Fruit fly (Drosophila melanogaster): ENCODE data around the gene c12.1.

The c12.1 gene

dm6 chrX:9319140-9319539, at the start of gene c12.1, which contains the start of gene c12.2:
TSS of gene c12.1 (minus strand) at chrX:9319223.
TSS of gene c12.2 (plus strand) at chrX:9319359.
- no peak for TF ChIP-seq Sin3A (optimal IDR thresholded peaks at IDR 0.05)
- no peak for TF ChIP-seq Myc (optimal IDR thresholded peaks at IDR 0.05)
- TF ChIP-seq insv (optimal IDR thresholded peaks at IDR 0.05): no peak

- TF ChIP-seq ttk (optimal IDR thresholded peaks at IDR 0.05): no peak
- TF ChIP-seq psq (optimal IDR thresholded peaks at IDR 0.05): no peak
- TF ChIP-seq h (optimal IDR thresholded peaks at IDR 0.05): no peak
- no peak for TF ChIP-seq Myc (optimal IDR thresholded peaks at IDR 0.05)
Measured at dm6 chrX:9355996-9356708, 37.1 kb upstream of the c12.1 start, which contains the start of the genes Zdhhc8 and BCL7-like. TSS of gene Zdhhc8 (minus strand) at chrX:9356227. TSS of gene BCL7-like (plus strand) at chrX:9356634.

- no peak for TF ChIP-seq insv (optimal IDR thresholded peaks at IDR 0.05)
- TF ChIP-seq psq (optimal IDR thresholded peaks at IDR 0.05): no peak
- no peak for TF ChIP-seq h (optimal IDR thresholded peaks at IDR 0.05)
- no peak for TF ChIP-seq ttk (optimal IDR thresholded peaks at IDR 0.05)
- TF ChIP-seq Sin3A (optimal IDR thresholded peaks at IDR 0.05): no peak
- no peak for TF ChIP-seq Myc (optimal IDR thresholded peaks at IDR 0.05)
Measured at dm6 chrX:9355193-9355995, 36.4 kb upstream of the c12.1 start.

- TF ChIP-seq Sin3A (optimal IDR thresholded peaks at IDR 0.05) (no peak), insv (optimal IDR thresholded peaks at IDR 0.05) (no peak), psq (optimal IDR thresholded peaks at IDR 0.05) (no peak), Myc (optimal IDR thresholded peaks at IDR 0.05) (no peak), ttk (optimal IDR thresholded peaks at IDR 0.05) (no peak), h (optimal IDR thresholded peaks at IDR 0.05) (no peak)
Measured at dm6 chrX:9354773-9355172, 35.8 kb upstream of the c12.1 start.

- TF ChIP-seq insv (optimal IDR thresholded peaks at IDR 0.05) (no peak), h (optimal IDR thresholded peaks at IDR 0.05) (no peak), psq (optimal IDR thresholded peaks at IDR 0.05) (no peak), Sin3A (optimal IDR thresholded peaks at IDR 0.05) (no peak), Myc (optimal IDR thresholded peaks at IDR 0.05) (no peak)
Measured at dm6 chrX:9352112-9353096, 33.4 kb upstream of the c12.1 start.

- TF ChIP-seq Sin3A (optimal IDR thresholded peaks at IDR 0.05): no peak
- TF ChIP-seq h (optimal IDR thresholded peaks at IDR 0.05): no peak
- no peak for TF ChIP-seq psq (optimal IDR thresholded peaks at IDR 0.05)
- no peak for TF ChIP-seq ttk (optimal IDR thresholded peaks at IDR 0.05)
- no peak for TF ChIP-seq Myc (optimal IDR thresholded peaks at IDR 0.05)
Measured at dm6 chrX:9350309-9350708, 31.3 kb upstream of the c12.1 start.

- TF ChIP-seq ttk (optimal IDR thresholded peaks at IDR 0.05) (no peak), h (optimal IDR thresholded peaks at IDR 0.05) (no peak), psq (optimal IDR thresholded peaks at IDR 0.05) (no peak), Myc (optimal IDR thresholded peaks at IDR 0.05) (no peak), insv (optimal IDR thresholded peaks at IDR 0.05) (no peak), Sin3A (optimal IDR thresholded peaks at IDR 0.05) (no peak)
Measured at dm6 chrX:9349224-9349623, 30.2 kb upstream of the c12.1 start.

- TF ChIP-seq psq (optimal IDR thresholded peaks at IDR 0.05) (no peak), h (optimal IDR thresholded peaks at IDR 0.05) (no peak), insv (optimal IDR thresholded peaks at IDR 0.05) (no peak), ttk (optimal IDR thresholded peaks at IDR 0.05) (no peak), Myc (optimal IDR thresholded peaks at IDR 0.05) (no peak), Sin3A (optimal IDR thresholded peaks at IDR 0.05) (no peak)
Measured at dm6 chrX:9347767-9348166, 28.7 kb upstream of the c12.1 start.

dm6 chrX:9345522-9345921, 26.5 kb upstream of the c12.1 start:
- no peak for TF ChIP-seq Myc (optimal IDR thresholded peaks at IDR 0.05)
- TF ChIP-seq psq (optimal IDR thresholded peaks at IDR 0.05): no peak
- no peak for TF ChIP-seq ttk (optimal IDR thresholded peaks at IDR 0.05)
- TF ChIP-seq Sin3A (optimal IDR thresholded peaks at IDR 0.05): no peak
- no peak for TF ChIP-seq insv (optimal IDR thresholded peaks at IDR 0.05)
- no peak for TF ChIP-seq h (optimal IDR thresholded peaks at IDR 0.05)

- TF ChIP-seq insv (optimal IDR thresholded peaks at IDR 0.05): no peak
- TF ChIP-seq ttk (optimal IDR thresholded peaks at IDR 0.05): no peak
- TF ChIP-seq Sin3A (optimal IDR thresholded peaks at IDR 0.05): no peak
- TF ChIP-seq psq (optimal IDR thresholded peaks at IDR 0.05): no peak
Measured at dm6 chrX:9344482-9345106, 25.6 kb upstream of the c12.1 start.
